Worm (Caenorhabditis elegans): ENCODE measurements around the gene srsx-32.

Gene srsx-32

ce11 chrV:7017059-7017458 is at the start of gene srsx-32:
TSS of gene srsx-32 (plus strand) at chrV:7017359.
- TF ChIP-seq hif-1 (tag; optimal IDR thresholded peaks at IDR 0.05) (no peak), fkh-10 (GFP tag; optimal IDR thresholded peaks at IDR 0.05) (no peak), saeg-2 (GFP tag; IDR thresholded peaks at IDR 0.05) (no peak), rbr-2 (tag; optimal IDR thresholded peaks at IDR 0.05) (no peak), zip-11 (GFP tag; IDR thresholded peaks at IDR 0.05) (no peak), nhr-41 (GFP tag; IDR thresholded peaks at IDR 0.05) (no peak), nhr-42 (GFP tag; IDR thresholded peaks at IDR 0.05) (no peak)

ce11 chrV:6969950-6970532 is 47.1 kb upstream of the srsx-32 start, which contains the start of gene ptr-15:
TSS of gene ptr-15 (minus strand) at chrV:6970000.
- TF ChIP-seq unc-62 (GFP tag; optimal IDR thresholded peaks at IDR 0.05 in 1 of 2): peak in 1 of 2 experiments; percentile 10
- no peak for TF ChIP-seq unc-62 (tag; optimal IDR thresholded peaks at IDR 0.05)
- no peak for TF ChIP-seq zip-2 (tag; optimal IDR thresholded peaks at IDR 0.05)
- no peak for TF ChIP-seq php-3 (GFP tag; IDR thresholded peaks at IDR 0.05)
- TF ChIP-seq nhr-28 (tag; optimal IDR thresholded peaks at IDR 0.05): peak; percentile 32
- peak; percentile 21 for TF ChIP-seq nhr-48 (tag; optimal IDR thresholded peaks at IDR 0.05)
- no peak for TF ChIP-seq sdz-12 (GFP tag; optimal IDR thresholded peaks at IDR 0.05)
- peak in 1 of 2 experiments; percentile 35 for TF ChIP-seq mdl-1 (tag; optimal IDR thresholded peaks at IDR 0.05)
- no peak for TF ChIP-seq egl-27 (tag; optimal IDR thresholded peaks at IDR 0.05)
- no peak for TF ChIP-seq ceh-82 (tag; optimal IDR thresholded peaks at IDR 0.05)
- peak; percentile 70 for TF ChIP-seq mxl-3 (GFP tag; optimal IDR thresholded peaks at IDR 0.05)
- TF ChIP-seq D1046.2 (GFP tag; IDR thresholded peaks at IDR 0.05): no peak

DNA sequence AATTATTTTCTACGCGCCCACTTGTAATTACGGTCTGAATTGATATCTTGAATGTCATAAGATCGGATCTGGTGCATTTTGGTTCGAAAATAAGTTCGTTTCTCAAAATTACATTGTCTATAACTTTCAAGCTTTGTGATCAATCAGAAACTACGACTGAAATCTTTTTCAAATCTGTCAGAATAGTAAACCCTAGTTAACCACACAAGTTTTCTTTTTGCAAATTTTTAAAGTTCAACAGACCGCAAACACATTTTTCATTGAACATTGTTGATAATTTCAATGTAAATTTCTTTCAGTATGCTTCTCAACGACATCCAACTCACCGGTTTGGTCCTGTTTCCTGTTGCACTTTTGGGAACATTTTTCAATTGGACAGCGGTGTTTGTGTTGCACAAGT is 45.6 kb upstream of the srsx-32 start, which contains the start of gene srx-59:
TSS of gene srx-59 (plus strand) at position 301 of the 400 bp plus-strand sequence.
- TF ChIP-seq F37D6.2 (tag; optimal IDR thresholded peaks at IDR 0.05) (no peak), unc-62 (GFP tag; optimal IDR thresholded peaks at IDR 0.05 in 1 of 2) (peak in 1 of 2 experiments; percentile 19), unc-62 (tag; optimal IDR thresholded peaks at IDR 0.05) (no peak)

ce11 chrV:6976047-6976446 is 41.1 kb upstream of the srsx-32 start, which contains the start of gene srx-16:
TSS of gene srx-16 (plus strand) at chrV:6976347.
- TF ChIP-seq mxl-2 (GFP tag; conservative IDR thresholded peaks at IDR 0.05) (no peak), ama-1 (optimal IDR thresholded peaks at IDR 0.05) (no peak), dve-1 (tag; optimal IDR thresholded peaks at IDR 0.05; ENCODE audit: insufficient read depth) (no peak), jun-1 (tag; optimal IDR thresholded peaks at IDR 0.05) (no peak), pqm-1 (tag; optimal IDR thresholded peaks at IDR 0.05) (no peak), madf-9 (GFP tag; conservative IDR thresholded peaks at IDR 0.05) (no peak), unc-62 (GFP tag; optimal IDR thresholded peaks at IDR 0.05 in 1 of 2) (peak in 1 of 2 experiments; percentile 32), unc-62 (tag; optimal IDR thresholded peaks at IDR 0.05) (no peak)

DNA sequence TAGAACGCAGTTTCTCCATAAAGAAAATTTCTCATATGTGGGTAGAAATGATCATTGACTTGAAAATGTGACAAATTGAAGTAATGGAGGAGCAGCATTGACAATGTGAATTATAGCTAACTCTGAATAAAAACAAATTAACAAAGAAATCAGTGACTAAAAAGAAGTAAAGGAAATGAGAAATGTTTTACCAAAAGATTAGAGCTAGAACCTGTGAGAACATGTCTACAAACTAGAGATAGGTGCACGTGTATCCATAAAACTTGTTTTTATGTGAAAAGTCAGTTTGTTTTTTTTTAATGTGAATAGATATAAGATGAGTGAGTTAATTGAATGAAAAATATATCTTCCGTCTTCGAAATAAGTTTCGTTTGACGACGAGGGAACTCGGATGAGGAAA is 38.1 kb upstream of the srsx-32 start, which contains the start of gene sre-12:
TSS of gene sre-12 (minus strand) at position 101 of the 400 bp plus-strand sequence.
- TF ChIP-seq hif-1 (tag; optimal IDR thresholded peaks at IDR 0.05) (no peak), pqm-1 (tag; optimal IDR thresholded peaks at IDR 0.05) (no peak), nhr-28 (tag; optimal IDR thresholded peaks at IDR 0.05) (no peak), zip-11 (GFP tag; IDR thresholded peaks at IDR 0.05) (no peak)

DNA sequence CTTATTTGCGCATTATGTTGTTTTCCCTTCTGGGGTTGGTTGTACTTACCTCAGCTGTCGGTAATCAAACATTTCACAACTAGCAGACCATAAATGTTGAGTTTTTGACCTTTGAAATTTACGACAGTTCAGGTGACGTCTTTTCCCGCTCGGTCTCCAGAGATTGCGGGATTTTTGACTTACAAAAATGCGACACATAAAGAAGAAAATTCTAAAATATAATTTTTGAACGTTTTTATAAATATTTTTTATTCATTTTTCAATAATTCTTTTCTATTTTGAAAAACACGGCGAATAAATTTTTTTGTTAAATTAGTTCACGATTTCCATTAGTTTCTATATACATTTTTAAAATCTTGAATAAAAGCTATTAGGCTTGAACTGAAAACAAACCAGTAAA is 34.3 kb upstream of the srsx-32 start, which contains the start of gene nhr-161:
TSS of gene nhr-161 (minus strand) at position 101 of the 400 bp plus-strand sequence.
- TF ChIP-seq hlh-11 (tag; optimal IDR thresholded peaks at IDR 0.05) (no peak), ceh-28 (tag; optimal IDR thresholded peaks at IDR 0.05) (no peak), hmg-1.1 (GFP tag; IDR thresholded peaks at IDR 0.05) (no peak), sdz-12 (GFP tag; optimal IDR thresholded peaks at IDR 0.05) (no peak), ama-1 (optimal IDR thresholded peaks at IDR 0.05) (no peak), saeg-2 (GFP tag; IDR thresholded peaks at IDR 0.05) (no peak), lin-38 (GFP tag; IDR thresholded peaks at IDR 0.05) (no peak), lin-15B (tag; optimal IDR thresholded peaks at IDR 0.05) (no peak), fos-1 (tag; optimal IDR thresholded peaks at IDR 0.05) (no peak), cey-2 (tag; optimal IDR thresholded peaks at IDR 0.05; ENCODE audit: borderline replicate concordance, insufficient read depth) (no peak), ceh-32 (tag; optimal IDR thresholded peaks at IDR 0.05; ENCODE audit: poor library complexity) (no peak), ceh-82 (tag; optimal IDR thresholded peaks at IDR 0.05) (no peak), mxl-2 (GFP tag; conservative IDR thresholded peaks at IDR 0.05) (no peak), vab-7 (GFP tag; IDR thresholded peaks at IDR 0.05) (no peak), unc-130 (GFP tag; optimal IDR thresholded peaks at IDR 0.05) (no peak), lsy-2 (tag; optimal IDR thresholded peaks at IDR 0.05) (no peak), nhr-6 (tag; optimal IDR thresholded peaks at IDR 0.05) (no peak), lin-29 (GFP tag; IDR thresholded peaks at IDR 0.05) (no peak), lin-39 (tag; optimal IDR thresholded peaks at IDR 0.05) (no peak)
